Fruit fly (Drosophila melanogaster): Measurements from ENCODE around the gene CG7542.

The CG7542 gene

DNA sequence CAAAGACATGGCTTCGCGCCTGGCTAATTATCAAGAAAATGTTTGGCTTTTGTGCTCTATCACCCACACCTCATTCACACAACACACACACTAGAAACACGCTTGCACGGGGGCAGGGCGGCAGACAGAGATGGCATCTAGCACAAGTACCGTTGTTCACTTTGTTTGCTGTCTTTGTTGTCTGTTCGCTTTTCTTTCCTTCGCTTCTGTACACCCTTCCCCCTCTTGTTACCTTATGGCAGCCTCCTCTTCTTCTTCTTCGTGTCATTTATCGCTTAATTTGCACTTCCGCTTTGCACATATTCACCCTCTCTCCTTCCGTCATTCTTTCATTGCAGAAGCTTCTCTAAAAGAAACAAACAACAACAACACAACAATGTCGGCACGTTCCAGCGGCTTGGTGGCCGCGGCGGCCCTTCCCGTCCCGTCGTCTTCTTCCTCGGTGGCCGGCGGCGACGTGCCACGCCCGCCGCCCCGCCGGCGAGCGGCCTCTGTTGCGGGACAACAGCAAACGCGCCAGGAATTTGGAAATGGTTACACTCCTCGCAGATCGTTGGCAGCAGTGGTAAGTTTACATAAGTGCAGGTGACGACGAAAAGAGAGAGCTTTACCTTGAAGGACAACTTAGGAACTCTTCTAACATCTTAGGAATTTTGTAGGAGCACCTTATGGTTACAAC is 19.0 kb upstream of the CG7542 start (continued):
- TF ChIP-seq yki (optimal IDR thresholded peaks at IDR 0.05) = no peak
- TF ChIP-seq ATbp (GFP tag; optimal IDR thresholded peaks at IDR 0.05) = peak; percentile 32
- no peak for TF ChIP-seq Lim3 (GFP tag; IDR thresholded peaks at IDR 0.05)
- no peak for TF ChIP-seq CG10267 (tag; optimal IDR thresholded peaks at IDR 0.05)
- TF ChIP-seq kni (GFP tag; optimal IDR thresholded peaks at IDR 0.05) = peak; percentile 46
- peak in 1 of 2 experiments; percentile 7 for TF ChIP-seq bsh (GFP tag; optimal IDR thresholded peaks at IDR 0.05)
- TF ChIP-seq D19A (tag; optimal IDR thresholded peaks at IDR 0.05) = peak; percentile 53
- no peak for TF ChIP-seq D19B (GFP tag; optimal IDR thresholded peaks at IDR 0.05)
- TF ChIP-seq Trl (optimal IDR thresholded peaks at IDR 0.05) = no peak
- peak; percentile 3 for TF ChIP-seq Trl (GFP tag; optimal IDR thresholded peaks at IDR 0.05)
- peak; percentile 4 for TF ChIP-seq repo (GFP tag; optimal IDR thresholded peaks at IDR 0.05)
- 0 out of 3 replicates have a peak, but pooled peaks have one; percentile 14 for TF ChIP-seq Doc3 (GFP tag; IDR thresholded peaks at IDR 0.05; ENCODE audit: partially characterized antibody)
- no peak for TF ChIP-seq cwo (GFP tag; optimal IDR thresholded peaks at IDR 0.05)
- no peak for TF ChIP-seq dpn (GFP tag; optimal IDR thresholded peaks at IDR 0.05)
- TF ChIP-seq D (optimal IDR thresholded peaks at IDR 0.05) = peak; percentile 34
- no peak for TF ChIP-seq D (GFP tag; optimal IDR thresholded peaks at IDR 0.05)
- no peak for TF ChIP-seq CG31224 (GFP tag; IDR thresholded peaks at IDR 0.05)
- TF ChIP-seq HLHmδ (GFP tag; optimal IDR thresholded peaks at IDR 0.05) = no peak
- no peak for TF ChIP-seq cato (GFP tag; optimal IDR thresholded peaks at IDR 0.05; ENCODE audit: borderline replicate concordance)
- TF ChIP-seq CG4820 (GFP tag; optimal IDR thresholded peaks at IDR 0.05) = no peak
- peak; percentile 40 for TF ChIP-seq chm (GFP tag; IDR thresholded peaks at IDR 0.05)
- no peak for TF ChIP-seq CG13775 (GFP tag; optimal IDR thresholded peaks at IDR 0.05)
- TF ChIP-seq bowl (GFP tag; IDR thresholded peaks at IDR 0.05) = no peak
- TF ChIP-seq Med (GFP tag) = peak; percentile 70
- TF ChIP-seq CG17612 (GFP tag; IDR thresholded peaks at IDR 0.05) = no peak
- TF ChIP-seq CG15479 (GFP tag; optimal IDR thresholded peaks at IDR 0.05) = no peak
- no peak for TF ChIP-seq Antp (GFP tag; optimal IDR thresholded peaks at IDR 0.05)
- TF ChIP-seq trh (GFP tag; optimal IDR thresholded peaks at IDR 0.05) = no peak
- TF ChIP-seq CG2199 (GFP tag; IDR thresholded peaks at IDR 0.05) = 0 out of 3 replicates have a peak, but pooled peaks have one; percentile 23
- no peak for TF ChIP-seq Atf6 (GFP tag; IDR thresholded peaks at IDR 0.05)
- TF ChIP-seq H15 (GFP tag; IDR thresholded peaks at IDR 0.05) = 0 out of 3 replicates have a peak, but pooled peaks have one; percentile 25
- peak; percentile 80 for TF ChIP-seq CG10321 (GFP tag; IDR thresholded peaks at IDR 0.05)
- TF ChIP-seq CG11696 (GFP tag; IDR thresholded peaks at IDR 0.05) = 0 out of 2 replicates have a peak, but pooled peaks have one; percentile 30
- TF ChIP-seq CG11723 (GFP tag; optimal IDR thresholded peaks at IDR 0.05) = peak; percentile 7
- TF ChIP-seq CG17912 (GFP tag; optimal IDR thresholded peaks at IDR 0.05) = no peak
- TF ChIP-seq Opbp (GFP tag; IDR thresholded peaks at IDR 0.05; ENCODE audit: partially characterized antibody) = 0 out of 3 replicates have a peak, but pooled peaks have one; percentile 20
- no peak for TF ChIP-seq CG6683 (GFP tag; optimal IDR thresholded peaks at IDR 0.05)
- TF ChIP-seq cg (GFP tag; optimal IDR thresholded peaks at IDR 0.05) = peak; percentile 73
- 0 out of 3 replicates have a peak, but pooled peaks have one; percentile 14 for TF ChIP-seq CG11695 (GFP tag; IDR thresholded peaks at IDR 0.05)
- TF ChIP-seq Poxn (GFP tag; IDR thresholded peaks at IDR 0.05) = no peak
- TF ChIP-seq CG17385 (GFP tag; optimal IDR thresholded peaks at IDR 0.05) = peak; percentile 72
- no peak for TF ChIP-seq Bgb (GFP tag; IDR thresholded peaks at IDR 0.05; ENCODE audit: partially characterized antibody)
- TF ChIP-seq fu2 (GFP tag; optimal IDR thresholded peaks at IDR 0.05) = no peak
- TF ChIP-seq slou (GFP tag; optimal IDR thresholded peaks at IDR 0.05) = no peak
- no peak for TF ChIP-seq wek (GFP tag; optimal IDR thresholded peaks at IDR 0.05)
- no peak for TF ChIP-seq CG1647 (GFP tag; optimal IDR thresholded peaks at IDR 0.05)
- no peak for TF ChIP-seq Xbp1 (GFP tag; optimal IDR thresholded peaks at IDR 0.05)
- no peak for TF ChIP-seq pita (GFP tag; optimal IDR thresholded peaks at IDR 0.05)
- no peak for TF ChIP-seq YL-1 (GFP tag; optimal IDR thresholded peaks at IDR 0.05)
- TF ChIP-seq tx (GFP tag; optimal IDR thresholded peaks at IDR 0.05) = no peak

Data from whole organism, embryonic.